Worm (Caenorhabditis elegans) whole organism, L1 larva: ENCODE results near the gene igcm-1.

Experiments
- C04F5.9 ChIP-seq: sonication (generic microtip); optimal IDR thresholded peaks from 2 replicates; lab custom pipeline; 2016; ENCODE audit warnings: missing genetic modification characterization, missing compliant biosample characterization
- Y116A8C.19 ChIP-seq: sonication (generic microtip); optimal IDR thresholded peaks from 2 replicates; lab custom pipeline; 2016; ENCODE audit warnings: missing compliant biosample characterization, missing genetic modification characterization, borderline replicate concordance
- aha-1 ChIP-seq: fragments of 150-350 bp; optimal IDR thresholded peaks from 2 replicates; lab custom pipeline; 2014; ENCODE audit warnings: missing biosample characterization, missing genetic modification characterization
- ama-1 ChIP-seq: fragments of 150-350 bp; optimal IDR thresholded peaks from 2 replicates; lab custom pipeline; 2014
- blmp-1 ChIP-seq: fragments of 150-350 bp; optimal IDR thresholded peaks from 2 replicates; lab custom pipeline; 2014; ENCODE audit warnings: missing biosample characterization, missing genetic modification characterization
- ceh-63 ChIP-seq: fragments of 200-800 bp; sonication (Bioruptor generic); optimal IDR thresholded peaks from 2 replicates; lab custom pipeline; 2018; ENCODE audit warnings: mild to moderate bottlenecking, missing genetic modification characterization, missing compliant biosample characterization
- ceh-82 ChIP-seq, 3 experiments: fragments of 150-350 bp in 1 of 3; sonication (generic microtip) in 2 of 3; optimal IDR thresholded peaks; 2 replicates each; lab custom pipeline; 2014 to 2017; ENCODE audit warnings: missing biosample characterization in 3 of 3, missing genetic modification characterization in 3 of 3
- efl-1 ChIP-seq, 4 experiments: fragments of 150-350 bp; optimal IDR thresholded peaks in 3 of 4; peaks in 1 of 4; 1 replicate in 1 of 4; 2 replicates in 3 of 4; lab custom pipeline; 2014; ENCODE audit warnings: missing biosample characterization in 2 of 4, missing genetic modification characterization in 2 of 4, missing genetic modification reagents in 2 of 4
- egl-13 ChIP-seq: sonication (generic microtip); optimal IDR thresholded peaks from 2 replicates; lab custom pipeline; 2016; ENCODE audit warnings: missing genotype, missing genetic modification reagents, missing genetic modification characterization, missing compliant biosample characterization
- elt-2 ChIP-seq: sonication (generic microtip); optimal IDR thresholded peaks from 2 replicates; lab custom pipeline; 2016; ENCODE audit warnings: missing genetic modification characterization, mild to moderate bottlenecking, inconsistent platforms, missing compliant biosample characterization, missing genetic modification reagents
- fkh-8 ChIP-seq: sonication (generic microtip); optimal IDR thresholded peaks from 2 replicates; lab custom pipeline; 2016; ENCODE audit warnings: mild to moderate bottlenecking, missing genetic modification characterization, missing compliant biosample characterization
- fos-1 ChIP-seq: fragments of 150-350 bp; optimal IDR thresholded peaks from 2 replicates; lab custom pipeline; 2014; ENCODE audit warnings: missing biosample characterization, missing genetic modification characterization
- grh-1 ChIP-seq: fragments of 200-800 bp; sonication (Bioruptor generic); IDR thresholded peaks from 2 replicates; pipeline ENCODE4 v1.3.6; 2022; ENCODE audit warnings: missing genetic modification reagents, missing genetic modification characterization, missing compliant biosample characterization
- irx-1 ChIP-seq: sonication (generic microtip); optimal IDR thresholded peaks from 2 replicates; lab custom pipeline; 2016; ENCODE audit warnings: missing genetic modification characterization, missing compliant biosample characterization
- isw-1 ChIP-seq: fragments of 200-800 bp; sonication (Bioruptor generic); IDR thresholded peaks from 2 replicates; pipeline ENCODE4 v1.3.6; 2022; ENCODE audit warnings: missing genetic modification characterization, missing compliant biosample characterization
- jun-1 ChIP-seq: fragments of 150-350 bp; optimal IDR thresholded peaks from 2 replicates; lab custom pipeline; 2014; ENCODE audit warnings: missing biosample characterization, missing genetic modification reagents, missing genetic modification characterization
- lin-14 ChIP-seq: fragments of 200-800 bp; sonication (Bioruptor generic); optimal IDR thresholded peaks from 2 replicates; lab custom pipeline; 2018; ENCODE audit warnings: mild to moderate bottlenecking, missing genetic modification characterization, moderate library complexity, missing compliant biosample characterization
- lin-35 ChIP-seq, 2 experiments: fragments of 150-350 bp; optimal IDR thresholded peaks; 2 replicates each; lab custom pipeline; 2014; ENCODE audit warnings: missing biosample characterization in 2 of 2, missing genetic modification characterization in 2 of 2, missing genetic modification reagents in 2 of 2
- lsy-2 ChIP-seq, 2 experiments: fragments of 150-350 bp; optimal IDR thresholded peaks; 2 replicates each; lab custom pipeline; 2014; ENCODE audit warnings: missing biosample characterization in 2 of 2, missing genetic modification characterization in 2 of 2
- mab-9 ChIP-seq: fragments of 200-800 bp; sonication (Bioruptor generic); IDR thresholded peaks from 2 replicates; pipeline ENCODE4 v1.3.6; 2022; ENCODE audit warnings: missing genetic modification reagents, missing genetic modification characterization, missing compliant biosample characterization
- mep-1 ChIP-seq: fragments of 150-350 bp; optimal IDR thresholded peaks from 2 replicates; lab custom pipeline; 2014; ENCODE audit warnings: missing biosample characterization, missing genetic modification characterization
- nhr-19 ChIP-seq: fragments of 200-800 bp; sonication (Bioruptor generic); conservative IDR thresholded peaks from 2 replicates; pipeline ENCODE4 v1.3.6; 2022; ENCODE audit warnings: missing genetic modification characterization, missing compliant biosample characterization
- nhr-20 ChIP-seq: sonication (generic microtip); optimal IDR thresholded peaks from 2 replicates; lab custom pipeline; 2016; ENCODE audit warnings: mild to moderate bottlenecking, missing genetic modification characterization, missing compliant biosample characterization
- nhr-237 ChIP-seq: fragments of 150-350 bp; optimal IDR thresholded peaks from 2 replicates; lab custom pipeline; 2014; ENCODE audit warnings: missing biosample characterization, missing genetic modification characterization
- nhr-28 ChIP-seq: fragments of 150-350 bp; optimal IDR thresholded peaks from 2 replicates; lab custom pipeline; 2014; ENCODE audit warnings: missing biosample characterization, missing genetic modification characterization
- nhr-47 ChIP-seq: sonication (generic microtip); optimal IDR thresholded peaks from 2 replicates; lab custom pipeline; 2016; ENCODE audit warnings: mild to moderate bottlenecking, missing genetic modification characterization, moderate library complexity, missing compliant biosample characterization
- nhr-76 ChIP-seq: sonication (generic microtip); optimal IDR thresholded peaks from 2 replicates; lab custom pipeline; 2017; ENCODE audit warnings: missing biosample characterization, missing genetic modification characterization
- nhr-85 ChIP-seq: sonication (generic microtip); peaks from one replicate; lab custom pipeline; 2016; ENCODE audit warnings: missing genetic modification characterization, inconsistent platforms, missing compliant biosample characterization
- pax-3 ChIP-seq: fragments of 200-800 bp; sonication (Bioruptor generic); optimal IDR thresholded peaks from 2 replicates; lab custom pipeline; 2018; ENCODE audit warnings: mild to moderate bottlenecking, missing genetic modification characterization, moderate library complexity, missing compliant biosample characterization
- pqm-1 ChIP-seq: sonication (generic microtip); optimal IDR thresholded peaks from 3 replicates; lab custom pipeline; 2017; ENCODE audit warnings: missing biosample characterization, missing genetic modification characterization
- rnt-1 ChIP-seq: sonication (generic microtip); optimal IDR thresholded peaks from 2 replicates; lab custom pipeline; 2016; ENCODE audit warnings: mild to moderate bottlenecking, missing genetic modification characterization, moderate library complexity, missing compliant biosample characterization
- skn-1 ChIP-seq: fragments of 150-350 bp; optimal IDR thresholded peaks from 2 replicates; lab custom pipeline; 2014; ENCODE audit warnings: missing biosample characterization, missing genetic modification characterization
- snu-23 ChIP-seq: sonication (generic microtip); optimal IDR thresholded peaks from 2 replicates; lab custom pipeline; 2016; ENCODE audit warnings: missing genetic modification characterization, missing compliant biosample characterization
- swsn-7 ChIP-seq: sonication (generic microtip); optimal IDR thresholded peaks from 2 replicates; lab custom pipeline; 2016; ENCODE audit warnings: missing genetic modification characterization, missing compliant biosample characterization
- unc-62 ChIP-seq: fragments of 150-350 bp; optimal IDR thresholded peaks from 2 replicates; lab custom pipeline; 2014; ENCODE audit warnings: missing biosample characterization, missing genetic modification reagents, missing genetic modification characterization
- unc-86 ChIP-seq: sonication (generic microtip); optimal IDR thresholded peaks from 2 replicates; lab custom pipeline; 2016; ENCODE audit warnings: missing genetic modification characterization, missing compliant biosample characterization
- xbp-1 ChIP-seq: sonication (generic microtip); optimal IDR thresholded peaks from 2 replicates; lab custom pipeline; 2016; ENCODE audit warnings: missing genetic modification characterization, missing compliant biosample characterization
- zag-1 ChIP-seq: fragments of 150-350 bp; optimal IDR thresholded peaks from 2 replicates; lab custom pipeline; 2014; ENCODE audit warnings: missing biosample characterization, missing genetic modification characterization
- zip-4 ChIP-seq: fragments of 200-800 bp; sonication (Bioruptor generic); optimal IDR thresholded peaks from 2 replicates; lab custom pipeline; 2018; ENCODE audit warnings: mild to moderate bottlenecking, missing genetic modification characterization, moderate library complexity, missing compliant biosample characterization
- ztf-11 ChIP-seq, 2 experiments: sonication (generic microtip); optimal IDR thresholded peaks; 2 replicates each; lab custom pipeline; 2016 to 2017; ENCODE audit warnings: missing genetic modification characterization in 2 of 2, missing biosample characterization in 1 of 2, missing compliant biosample characterization in 1 of 2

Gene igcm-1

DNA sequence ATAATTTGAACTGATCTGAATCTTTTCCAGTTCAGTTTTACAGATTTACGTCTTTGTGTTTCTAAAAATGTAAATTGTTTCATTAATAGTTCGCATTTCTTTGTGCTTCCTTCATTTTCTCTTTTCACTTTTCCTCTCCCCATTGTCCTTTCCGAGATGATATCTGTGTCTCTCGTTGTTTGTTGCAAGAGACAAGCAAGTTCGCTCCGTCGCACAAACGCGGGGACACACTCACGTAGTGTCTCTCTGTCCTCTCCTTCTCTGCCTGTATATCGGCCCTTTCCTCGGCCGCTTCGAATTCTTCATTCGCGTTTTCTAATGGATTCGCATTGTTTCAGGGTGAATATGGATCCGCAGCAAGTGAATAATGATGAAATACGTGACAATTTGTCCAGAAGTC, 25.6 kb upstream of the igcm-1 start, which contains the start of gene ZC13.1 (continued):
- no peak for TF ChIP-seq mab-9 (GFP tag; lab: Robert Waterston, UW)
- TF ChIP-seq C04F5.9 (tag; lab: Kevin White, UChicago) = no peak
- TF ChIP-seq ceh-63 = no peak
- TF ChIP-seq unc-62 (GFP tag; lab: Kevin White, UChicago) = no peak
- TF ChIP-seq ztf-11 (tag; optimal IDR thresholded peaks at IDR 0.05; lab: Kevin White, UChicago) = no peak
- TF ChIP-seq pax-3 (tag; lab: Kevin White, UChicago) = no peak
- peak in 2 of 3 experiments; percentile 19 to 88 for TF ChIP-seq ceh-82 (tag; optimal IDR thresholded peaks at IDR 0.05; lab: Kevin White, UChicago)
- TF ChIP-seq, all 84 proteins: peak for 32

DNA sequence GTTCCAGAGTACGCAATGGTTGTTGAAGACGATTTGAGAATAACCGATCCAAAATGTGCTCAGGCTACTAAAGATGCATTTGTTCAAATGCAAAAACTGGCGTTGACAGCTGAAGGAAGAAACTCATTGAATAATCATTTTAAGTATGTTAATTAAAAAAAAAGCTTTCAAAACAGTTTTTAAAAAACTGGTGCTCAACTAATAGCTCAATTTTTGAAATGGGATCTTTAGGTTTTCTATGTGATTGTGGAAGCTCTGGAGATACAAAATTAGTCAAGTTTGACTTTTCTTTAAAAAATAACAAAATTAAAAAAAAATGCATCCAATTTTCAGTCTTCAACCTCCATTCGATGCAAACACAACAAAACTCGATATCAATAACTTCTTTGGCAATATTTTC, 22.3 kb upstream of the igcm-1 start:
- no peak for TF ChIP-seq mep-1 (tag; lab: Kevin White, UChicago)
- no peak for TF ChIP-seq grh-1 (GFP tag; lab: Robert Waterston, UW)
- no peak for TF ChIP-seq Y116A8C.19 (tag; lab: Kevin White, UChicago)
- no peak for TF ChIP-seq nhr-237
- TF ChIP-seq egl-13 (tag; lab: Kevin White, UChicago) = no peak
- no peak for TF ChIP-seq skn-1
- no peak for TF ChIP-seq nhr-28 (tag; lab: Kevin White, UChicago)
- TF ChIP-seq fos-1 = no peak

DNA sequence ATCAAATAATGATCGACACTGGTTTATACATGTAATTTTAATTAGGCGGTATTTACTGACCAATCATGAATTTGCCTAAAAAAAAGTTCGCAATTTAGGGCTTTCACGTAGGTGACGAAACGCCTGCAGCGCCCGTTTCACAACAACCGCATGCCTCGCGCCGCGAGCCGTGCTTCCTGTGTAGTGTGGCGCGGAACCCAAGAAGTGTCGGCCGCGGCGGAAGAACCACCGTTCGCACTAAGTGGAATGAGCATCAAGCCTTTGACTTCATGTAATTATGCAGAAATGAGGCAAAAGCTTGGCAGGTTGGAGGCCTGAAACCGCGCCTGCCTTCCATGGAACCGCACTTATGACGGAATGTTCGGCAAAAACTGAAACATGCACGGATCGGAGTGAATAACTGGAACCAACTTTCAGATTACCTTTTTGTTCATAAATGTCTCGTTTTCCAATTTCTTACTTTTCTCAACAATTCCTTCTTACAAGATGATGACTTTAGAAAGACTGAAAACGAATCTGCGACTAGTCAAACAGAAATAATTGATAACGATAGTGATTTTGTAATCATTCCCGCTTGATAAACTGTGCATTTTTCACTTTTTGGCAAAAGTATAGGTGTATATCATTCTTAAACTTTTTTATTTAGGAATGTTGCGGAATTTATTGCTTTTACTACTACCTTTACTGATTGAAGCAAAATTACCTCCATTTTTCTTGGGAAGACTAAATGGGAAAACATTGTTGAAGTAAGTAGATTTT, 20.8 kb upstream of the igcm-1 start, which contains the start of gene F56F10.1:
TSS of gene F56F10.1 (plus strand) at position 647 of the 759 bp plus-strand sequence.
- no peak for TF ChIP-seq ztf-11 (tag; optimal IDR thresholded peaks at IDR 0.05; lab: Kevin White, UChicago)
- TF ChIP-seq aha-1 (tag; lab: Kevin White, UChicago) = no peak
- no peak for TF ChIP-seq ama-1 (lab: Kevin White, UChicago)
- no peak for TF ChIP-seq grh-1 (GFP tag; lab: Robert Waterston, UW)
- no peak for TF ChIP-seq pqm-1 (tag; lab: Kevin White, UChicago)
- no peak for TF ChIP-seq skn-1
- TF ChIP-seq egl-13 (tag; lab: Kevin White, UChicago) = no peak
- TF ChIP-seq zag-1 = no peak
- TF ChIP-seq elt-2 (tag; lab: Kevin White, UChicago) = peak; percentile 1

DNA sequence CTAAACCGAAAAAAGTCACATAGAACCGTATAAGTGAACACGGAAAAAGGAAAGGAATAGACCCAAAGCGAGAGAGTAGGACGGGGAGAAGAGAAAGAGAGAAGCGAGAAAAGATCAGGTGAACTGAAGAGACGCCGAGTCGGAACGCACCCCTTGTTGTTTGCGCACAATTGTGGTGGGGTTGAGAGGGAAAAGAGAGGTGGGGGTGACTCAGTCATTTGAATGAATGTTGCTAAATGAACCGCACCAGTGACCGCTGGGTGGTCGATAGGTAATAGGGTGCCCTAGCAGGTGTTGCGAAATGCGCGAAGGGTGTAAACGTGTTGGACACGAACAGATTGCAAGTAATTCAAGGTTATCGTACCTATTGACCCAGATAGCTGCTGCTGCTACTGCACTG, 19.7 kb upstream of the igcm-1 start, which contains the start of gene lgl-1:
TSS of gene lgl-1 (minus strand) at position 70 of the 400 bp plus-strand sequence.
- TF ChIP-seq irx-1 = no peak
- peak; percentile 20 for TF ChIP-seq fkh-8
- TF ChIP-seq lsy-2 (tag; optimal IDR thresholded peaks at IDR 0.05; lab: Kevin White, UChicago) = peak in 1 of 2 experiments; percentile 11
- peak; percentile 86 for TF ChIP-seq lin-14 (GFP tag; lab: Kevin White, UChicago)
- TF ChIP-seq nhr-85 (tag; lab: Kevin White, UChicago) = peak; percentile 75
- TF ChIP-seq blmp-1 (tag; lab: Kevin White, UChicago) = peak; percentile 51
- TF ChIP-seq nhr-47 (tag; lab: Kevin White, UChicago) = peak; percentile 27
- TF ChIP-seq nhr-19 (GFP tag; lab: Robert Waterston, UW) = 0 out of 2 replicates have a peak, but pooled peaks have one; percentile 6
- TF ChIP-seq mep-1 (tag; lab: Kevin White, UChicago) = peak; percentile 40
- peak; percentile 45 for TF ChIP-seq snu-23 (GFP tag; lab: Kevin White, UChicago)
- TF ChIP-seq isw-1 (GFP tag; lab: Robert Waterston, UW) = 0 out of 2 replicates have a peak, but pooled peaks have one; percentile 6
- TF ChIP-seq efl-1 (optimal IDR thresholded peaks at IDR 0.05; lab: Kevin White, UChicago) = peak; percentile 16 to 45
- TF ChIP-seq efl-1 (GFP tag; optimal IDR thresholded peaks at IDR 0.05 in 1 of 2; lab: Kevin White, UChicago) = no peak
- TF ChIP-seq nhr-76 (tag; lab: Kevin White, UChicago) = no peak
- TF ChIP-seq ceh-82 (tag; optimal IDR thresholded peaks at IDR 0.05; lab: Kevin White, UChicago) = peak in 2 of 3 experiments; percentile 19 to 54
- peak; percentile 64 for TF ChIP-seq jun-1 (tag; lab: Kevin White, UChicago)
- TF ChIP-seq zip-4 (GFP tag; lab: Kevin White, UChicago) = peak; percentile 29
- TF ChIP-seq swsn-7 (tag; lab: Kevin White, UChicago) = peak; percentile 8
- TF ChIP-seq unc-86 (tag; lab: Kevin White, UChicago) = no peak
- no peak for TF ChIP-seq egl-13 (tag; lab: Kevin White, UChicago)
- TF ChIP-seq fos-1 = peak; percentile 22
- TF ChIP-seq xbp-1 = no peak
- peak; percentile 16 to 32 for TF ChIP-seq lin-35 (GFP tag; optimal IDR thresholded peaks at IDR 0.05; lab: Kevin White, UChicago)
- TF ChIP-seq nhr-20 (tag; lab: Kevin White, UChicago) = peak; percentile 6
- peak; percentile 5 for TF ChIP-seq rnt-1
